Worm (Caenorhabditis elegans): ENCODE results near the gene C46C2.2.

- TF ChIP-seq sea-1 (GFP tag; conservative IDR thresholded peaks at IDR 0.05) (no peak), scrt-1 (GFP tag; IDR thresholded peaks at IDR 0.05) (no peak), ceh-13 (GFP tag; optimal IDR thresholded peaks at IDR 0.05) (no peak), B0310.2 (tag; optimal IDR thresholded peaks at IDR 0.05) (no peak), ama-1 (optimal IDR thresholded peaks at IDR 0.05) (no peak)
These were observed 21.6 kb downstream of the C46C2.2 start for ce11 chrIV:9239151-9239550.

Measured in whole organism, early embryonic.